Fruit fly (Drosophila melanogaster): Measurements from ENCODE around the gene CG7573.
A peak's percentile ranks its signal among the peaks of the same experiment; 100 is the strongest.

CG7573 gene

dm6 chr3L:11291298-11292167 lies 20.0 kb upstream of the CG7573 start (continued):
- TF ChIP-seq Hr51 (GFP tag; optimal IDR thresholded peaks at IDR 0.05) (peak in 1 of 2 experiments; percentile 72), unpg (GFP tag; optimal IDR thresholded peaks at IDR 0.05) (peak; percentile 21), gem (tag; optimal IDR thresholded peaks at IDR 0.05) (peak; percentile 75), CG10543 (GFP tag; optimal IDR thresholded peaks at IDR 0.05) (peak; percentile 88), lab (GFP tag; optimal IDR thresholded peaks at IDR 0.05) (peak; percentile 41), CG4617 (GFP tag; optimal IDR thresholded peaks at IDR 0.05; ENCODE audit: borderline replicate concordance) (no peak), CG6254 (GFP tag; optimal IDR thresholded peaks at IDR 0.05) (no peak), sd (tag; optimal IDR thresholded peaks at IDR 0.05) (peak; percentile 79), CG13894 (tag; optimal IDR thresholded peaks at IDR 0.05) (peak; percentile 77), sqz (GFP tag; optimal IDR thresholded peaks at IDR 0.05) (peak; percentile 64), CG1603 (tag; optimal IDR thresholded peaks at IDR 0.05) (peak; percentile 3), CG17361 (GFP tag; IDR thresholded peaks at IDR 0.05) (peak; percentile 58; the same call in 2 of the 3 replicates), CG11723 (GFP tag; optimal IDR thresholded peaks at IDR 0.05) (peak; percentile 35), CG10321 (GFP tag; IDR thresholded peaks at IDR 0.05) (no peak), CG18599 (GFP tag; optimal IDR thresholded peaks at IDR 0.05) (peak; percentile 36), al (GFP tag; IDR thresholded peaks at IDR 0.05) (0 out of 2 replicates have a peak, but pooled peaks have one; percentile 33), CG12769 (tag; optimal IDR thresholded peaks at IDR 0.05) (peak; percentile 90), Pdp1 (GFP tag; optimal IDR thresholded peaks at IDR 0.05) (peak in 1 of 2 experiments; percentile 46), Aef1 (GFP tag; IDR thresholded peaks at IDR 0.05) (peak; percentile 31; the same call in 1 of the 3 replicates), wek (GFP tag; optimal IDR thresholded peaks at IDR 0.05) (no peak), CG32532 (GFP tag; IDR thresholded peaks at IDR 0.05) (peak; percentile 47; the same call in 1 of the 2 replicates), Scr (GFP tag; IDR thresholded peaks at IDR 0.05; ENCODE audit: partially characterized antibody) (no peak), amos (GFP tag; IDR thresholded peaks at IDR 0.05; ENCODE audit: partially characterized antibody) (no peak; the same call in 1 of the 2 replicates), CG18764 (GFP tag; optimal IDR thresholded peaks at IDR 0.05) (no peak), CG11504 (tag; optimal IDR thresholded peaks at IDR 0.05) (peak; percentile 72), CG10209 (GFP tag; optimal IDR thresholded peaks at IDR 0.05) (peak; percentile 30), sr (GFP tag; IDR thresholded peaks at IDR 0.05) (0 out of 3 replicates have a peak, but pooled peaks have one; percentile 52), Asciz (GFP tag; optimal IDR thresholded peaks at IDR 0.05) (peak; percentile 22), CG6765 (GFP tag; optimal IDR thresholded peaks at IDR 0.05) (peak; percentile 48), zen (tag; optimal IDR thresholded peaks at IDR 0.05) (no peak), ems (GFP tag; optimal IDR thresholded peaks at IDR 0.05) (no peak), dimm (GFP tag; IDR thresholded peaks at IDR 0.05) (no peak), caup (GFP tag; optimal IDR thresholded peaks at IDR 0.05; ENCODE audit: severe bottlenecking) (peak; percentile 41), Bgb (GFP tag; IDR thresholded peaks at IDR 0.05; ENCODE audit: partially characterized antibody) (no peak), CG2678 (tag; optimal IDR thresholded peaks at IDR 0.05) (peak; percentile 45), otp (GFP tag; IDR thresholded peaks at IDR 0.05) (peak; percentile 71; the same call in 2 of the 3 replicates), Ptx1 (GFP tag; IDR thresholded peaks at IDR 0.05) (peak; percentile 54; the same call in 1 of the 2 replicates), Drgx (GFP tag; IDR thresholded peaks at IDR 0.05) (peak; percentile 56), HLH4C (GFP tag; IDR thresholded peaks at IDR 0.05; ENCODE audit: partially characterized antibody) (0 out of 3 replicates have a peak, but pooled peaks have one; percentile 7), bcd (GFP tag; optimal IDR thresholded peaks at IDR 0.05) (peak; percentile 49), Opbp (GFP tag; IDR thresholded peaks at IDR 0.05; ENCODE audit: partially characterized antibody) (peak; percentile 11; the same call in 1 of the 3 replicates), Lpt (GFP tag; optimal IDR thresholded peaks at IDR 0.05) (no peak), Trl (optimal IDR thresholded peaks at IDR 0.05) (no peak), Trl (GFP tag; optimal IDR thresholded peaks at IDR 0.05) (no peak), ase (GFP tag; IDR thresholded peaks at IDR 0.05) (0 out of 3 replicates have a peak, but pooled peaks have one; percentile 24), B-H2 (GFP tag; optimal IDR thresholded peaks at IDR 0.05) (peak; percentile 70)

Data from whole organism, embryonic.